Fruit fly (Drosophila melanogaster) whole organism, adult: ENCODE measurements around the gene CG11842.
A peak's percentile ranks its signal among the peaks of the same experiment; 100 is the strongest.

ENCODE experiments used
- CG11617 ChIP-seq: fragments of 200-800 bp; sonication (Bioruptor generic); optimal IDR thresholded peaks from 2 replicates; lab custom pipeline; 2017; ENCODE audit warnings: mild to moderate bottlenecking, missing biosample characterization, missing genetic modification reagents, missing genetic modification characterization
- CG12768 ChIP-seq: fragments of 200-800 bp; sonication (Bioruptor generic); optimal IDR thresholded peaks from 2 replicates; lab custom pipeline; 2017; ENCODE audit warnings: missing biosample characterization, missing genetic modification characterization, mild to moderate bottlenecking, moderate library complexity, missing genetic modification reagents
- CG14711 ChIP-seq: fragments of 200-800 bp; sonication (Bioruptor generic); optimal IDR thresholded peaks from 2 replicates; lab custom pipeline; 2018; ENCODE audit warnings: missing biosample characterization, mild to moderate bottlenecking, missing genetic modification characterization, moderate library complexity
- CG1620 ChIP-seq: fragments of 200-800 bp; sonication (Bioruptor generic); optimal IDR thresholded peaks from 2 replicates; lab custom pipeline; 2016; ENCODE audit warnings: missing biosample characterization, missing genetic modification characterization
- CG33017 ChIP-seq: fragments of 200-800 bp; sonication (Bioruptor generic); optimal IDR thresholded peaks from 2 replicates; lab custom pipeline; 2018; ENCODE audit warnings: missing biosample characterization, mild to moderate bottlenecking, missing genetic modification characterization, moderate library complexity
- CG5204 ChIP-seq: fragments of 200-800 bp; sonication (Bioruptor generic); optimal IDR thresholded peaks from 2 replicates; lab custom pipeline; 2016; ENCODE audit warnings: missing biosample characterization, missing genetic modification characterization
- CG7045 ChIP-seq: fragments of 200-800 bp; sonication (Bioruptor generic); optimal IDR thresholded peaks from 2 replicates; lab custom pipeline; 2017; ENCODE audit warnings: missing biosample characterization, mild to moderate bottlenecking, missing genetic modification characterization
- CG7101 ChIP-seq: fragments of 200-800 bp; sonication (Bioruptor generic); optimal IDR thresholded peaks from 2 replicates; lab custom pipeline; 2018; ENCODE audit warnings: missing biosample characterization, mild to moderate bottlenecking, missing genetic modification characterization, moderate library complexity
- Clk ChIP-seq: fragments of 200-800 bp; sonication (Bioruptor generic); optimal IDR thresholded peaks from 2 replicates; lab custom pipeline; 2017; ENCODE audit warnings: missing biosample characterization, missing genetic modification characterization
- Crg-1 ChIP-seq: fragments of 200-800 bp; sonication (Bioruptor generic); optimal IDR thresholded peaks from 2 replicates; lab custom pipeline; 2016; ENCODE audit warnings: missing biosample characterization, missing genetic modification characterization
- Hr96 ChIP-seq: fragments of 200-800 bp; sonication (Bioruptor generic); optimal IDR thresholded peaks from 2 replicates; lab custom pipeline; 2016; ENCODE audit warnings: missing biosample characterization, missing genetic modification characterization
- Mnt ChIP-seq: fragments of 200-800 bp; sonication (Bioruptor generic); optimal IDR thresholded peaks from 2 replicates; lab custom pipeline; 2016; ENCODE audit warnings: missing biosample characterization, mild to moderate bottlenecking, missing genetic modification characterization
- bab1 ChIP-seq: fragments of 200-800 bp; sonication (Bioruptor generic); optimal IDR thresholded peaks from 3 replicates; lab custom pipeline; 2019; ENCODE audit warnings: missing biosample characterization, mild to moderate bottlenecking, missing genetic modification characterization, moderate library complexity
- cic ChIP-seq: fragments of 200-800 bp; sonication (Bioruptor generic); optimal IDR thresholded peaks from 2 replicates; lab custom pipeline; 2017; ENCODE audit warnings: missing biosample characterization, mild to moderate bottlenecking, missing genetic modification characterization, moderate library complexity
- cnc ChIP-seq, 2 experiments: fragments of >200 bp; optimal IDR thresholded peaks; 2 replicates each; lab custom pipeline; 2017
- kay ChIP-seq: fragments of 200-800 bp; sonication (Bioruptor generic); peaks from one replicate; lab custom pipeline; 2016; ENCODE audit warnings: missing biosample characterization, missing genetic modification characterization, borderline replicate concordance
- ovo ChIP-seq: fragments of 200-800 bp; sonication (Bioruptor generic); optimal IDR thresholded peaks from 2 replicates; lab custom pipeline; 2016; ENCODE audit warnings: missing biosample characterization, missing genetic modification characterization
- pad ChIP-seq: fragments of 200-800 bp; sonication (Bioruptor generic); optimal IDR thresholded peaks from 3 replicates; lab custom pipeline; 2017; ENCODE audit warnings: missing biosample characterization, missing genetic modification characterization, mild to moderate bottlenecking, moderate library complexity, missing genetic modification reagents
- tj ChIP-seq: fragments of 200-800 bp; sonication (Bioruptor generic); optimal IDR thresholded peaks from 3 replicates; lab custom pipeline; 2017; ENCODE audit warnings: missing biosample characterization, mild to moderate bottlenecking, missing genetic modification characterization, moderate library complexity
- toe ChIP-seq: fragments of 200-800 bp; sonication (Bioruptor generic); optimal IDR thresholded peaks from 2 replicates; lab custom pipeline; 2016; ENCODE audit warnings: missing biosample characterization, missing genetic modification characterization

CG11842 gene

DNA sequence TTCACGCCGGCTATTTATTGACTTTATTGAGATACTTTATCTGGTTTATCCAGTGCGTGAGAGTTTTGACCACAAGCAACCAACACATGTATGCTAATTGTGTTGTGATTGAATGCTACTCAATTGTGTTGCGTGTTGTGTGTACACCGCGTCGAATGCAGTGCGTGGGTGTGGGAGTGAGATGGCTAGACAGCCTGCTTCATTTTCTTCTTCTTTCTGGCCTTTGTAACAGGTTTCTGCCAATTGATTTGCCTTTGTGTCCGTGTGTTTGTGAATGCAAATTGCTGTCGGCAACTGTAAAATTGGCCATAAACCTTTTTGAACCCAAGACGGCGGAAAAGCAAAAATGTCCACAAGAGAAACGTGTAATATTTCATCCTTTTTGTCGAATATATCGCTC lies 34.4 kb downstream of the CG11842 start:
- TF ChIP-seq toe (no peak), CG14711 (tag; lab: Kevin White, UChicago) (no peak), bab1 (no peak), CG1620 (GFP tag; lab: Kevin White, UChicago) (no peak), cnc (optimal IDR thresholded peaks at IDR 0.05; lab: Kevin White, UChicago) (no peak), pad (no peak), Hr96 (no peak), kay (no peak), CG12768 (GFP tag; lab: Kevin White, UChicago) (no peak), Crg-1 (GFP tag; lab: Kevin White, UChicago) (no peak), CG7101 (tag; lab: Kevin White, UChicago) (no peak), Clk (GFP tag; lab: Kevin White, UChicago) (no peak), CG5204 (no peak)

DNA sequence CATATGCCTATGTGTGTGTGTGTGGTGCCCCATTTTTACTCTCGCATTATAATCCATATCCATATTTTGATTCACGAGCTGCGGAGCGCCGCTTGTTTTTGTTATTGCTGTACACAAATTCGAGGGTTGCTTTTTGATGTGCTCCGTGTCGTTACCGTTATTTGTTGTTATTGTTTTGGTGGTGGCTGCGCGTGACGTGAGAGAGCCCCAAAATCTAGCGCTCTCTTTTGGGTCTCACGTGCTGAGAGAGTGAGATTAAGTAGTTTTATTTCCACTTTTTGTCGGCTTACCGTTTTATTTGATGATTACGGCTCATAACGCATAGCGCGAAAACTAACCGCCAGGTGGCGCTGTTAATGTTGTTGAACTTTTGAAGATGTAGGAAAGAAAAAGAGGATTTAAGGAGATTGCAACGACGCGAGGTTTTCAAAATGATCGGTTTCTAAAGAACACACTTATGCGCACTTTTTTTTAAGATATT lies 34.9 kb downstream of the CG11842 start:
- no peak for TF ChIP-seq CG1620 (GFP tag; lab: Kevin White, UChicago)
- no peak for TF ChIP-seq bab1
- TF ChIP-seq ovo (GFP tag; lab: Kevin White, UChicago): peak; percentile 6
- TF ChIP-seq CG12768 (GFP tag; lab: Kevin White, UChicago): no peak
- no peak for TF ChIP-seq toe
- TF ChIP-seq CG11617 (GFP tag; lab: Kevin White, UChicago): no peak
- TF ChIP-seq cic (GFP tag; lab: Kevin White, UChicago): no peak
- TF ChIP-seq CG7045: no peak
- no peak for TF ChIP-seq CG14711 (tag; lab: Kevin White, UChicago)
- peak; percentile 70 for TF ChIP-seq kay
- peak; percentile 13 for TF ChIP-seq pad
- TF ChIP-seq CG7101 (tag; lab: Kevin White, UChicago): no peak
- no peak for TF ChIP-seq Crg-1 (GFP tag; lab: Kevin White, UChicago)
- TF ChIP-seq tj (GFP tag; lab: Kevin White, UChicago): no peak

DNA sequence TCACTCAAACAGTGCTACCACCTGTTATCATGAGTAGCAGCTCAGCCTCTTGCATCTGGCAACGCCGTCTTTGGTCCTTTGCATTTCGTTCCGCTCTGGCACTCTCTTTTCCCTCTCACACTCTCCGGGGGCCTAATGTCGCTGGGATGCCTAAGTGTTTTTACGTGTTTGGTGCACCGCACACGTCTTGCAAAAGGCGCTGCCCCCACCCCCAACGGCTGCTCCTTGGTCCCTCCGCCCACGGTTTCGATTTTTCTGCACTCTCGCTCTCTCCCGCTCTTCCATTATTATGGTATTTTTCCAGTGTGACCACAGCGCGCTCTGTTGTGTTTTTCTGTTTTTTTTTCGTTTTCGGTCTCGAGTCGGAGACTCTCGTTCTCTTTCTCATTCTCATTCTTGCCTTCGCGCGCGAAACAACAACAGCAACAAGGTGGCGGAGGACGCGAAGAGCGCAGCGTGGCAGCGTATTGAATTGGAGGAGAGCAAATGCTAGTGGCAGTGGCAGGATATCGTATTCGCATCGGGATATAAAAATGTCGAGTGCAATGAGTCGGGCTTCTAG lies 35.5 kb downstream of the CG11842 start:
- TF ChIP-seq CG5204: no peak
- TF ChIP-seq CG7045: no peak
- TF ChIP-seq Crg-1 (GFP tag; lab: Kevin White, UChicago): no peak
- no peak for TF ChIP-seq CG12768 (GFP tag; lab: Kevin White, UChicago)
- TF ChIP-seq cic (GFP tag; lab: Kevin White, UChicago): no peak
- no peak for TF ChIP-seq Hr96
- no peak for TF ChIP-seq cnc (optimal IDR thresholded peaks at IDR 0.05; lab: Kevin White, UChicago)
- no peak for TF ChIP-seq CG1620 (GFP tag; lab: Kevin White, UChicago)
- no peak for TF ChIP-seq tj (GFP tag; lab: Kevin White, UChicago)
- TF ChIP-seq CG14711 (tag; lab: Kevin White, UChicago): no peak

DNA sequence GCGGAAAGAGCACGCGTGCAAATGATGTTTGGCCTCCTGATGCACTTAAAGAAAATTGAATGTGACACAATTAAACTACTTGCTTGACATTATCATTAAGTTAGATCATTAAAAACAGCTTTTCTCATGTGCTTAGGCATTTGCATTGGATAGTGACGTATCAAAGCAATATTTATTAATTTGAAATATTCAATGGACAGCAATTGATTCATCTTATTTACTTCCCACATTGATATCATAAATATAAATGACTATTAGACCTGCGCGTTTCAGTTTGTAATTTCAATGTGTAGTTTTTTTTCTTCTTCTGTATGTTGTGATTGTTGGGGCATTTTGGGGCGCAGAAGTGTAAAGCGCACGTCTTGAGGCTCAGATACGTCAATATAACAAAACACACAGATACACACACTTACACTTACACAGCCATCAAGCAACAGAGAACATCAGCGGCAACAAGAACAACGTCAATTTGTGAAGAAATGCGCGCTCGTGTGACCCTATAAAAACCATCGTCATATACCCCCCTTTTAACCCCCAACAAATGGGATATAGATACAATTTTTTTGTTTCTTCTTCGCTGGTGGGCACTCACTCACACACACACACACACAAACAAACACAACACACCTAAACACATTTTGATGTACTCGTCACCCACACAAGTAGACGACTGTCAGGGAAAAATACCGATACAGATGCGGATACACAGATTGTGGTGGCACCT lies 36.6 kb downstream of the CG11842 start:
- no peak for TF ChIP-seq CG7045
- no peak for TF ChIP-seq tj (GFP tag; lab: Kevin White, UChicago)
- no peak for TF ChIP-seq CG1620 (GFP tag; lab: Kevin White, UChicago)
- peak; percentile 47 for TF ChIP-seq kay
- peak; percentile 7 for TF ChIP-seq CG5204
- TF ChIP-seq CG14711 (tag; lab: Kevin White, UChicago): peak; percentile 21
- TF ChIP-seq pad: no peak
- TF ChIP-seq Mnt: no peak

DNA sequence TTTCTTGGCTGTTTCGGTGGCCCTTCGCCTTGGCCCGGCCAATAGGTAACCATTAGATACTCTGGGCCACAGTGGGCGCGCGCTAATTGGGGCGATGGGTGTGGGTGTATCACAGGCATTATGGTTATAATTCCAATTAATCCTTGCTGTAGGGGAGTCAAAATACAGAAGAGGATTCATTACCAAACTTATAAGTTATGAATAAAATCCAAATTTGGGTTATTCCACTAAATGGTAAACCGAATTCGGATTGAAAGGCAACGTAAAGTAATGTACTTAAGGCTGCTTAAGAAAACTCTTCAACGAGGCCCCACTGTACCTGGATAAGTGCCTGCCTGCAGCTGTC lies 37.2 kb downstream of the CG11842 start:
- TF ChIP-seq Hr96 (no peak), cic (GFP tag; lab: Kevin White, UChicago) (no peak), CG7045 (no peak), Mnt (no peak), CG7101 (tag; lab: Kevin White, UChicago) (no peak), tj (GFP tag; lab: Kevin White, UChicago) (no peak), CG33017 (tag; lab: Kevin White, UChicago) (no peak), CG12768 (GFP tag; lab: Kevin White, UChicago) (no peak), cnc (optimal IDR thresholded peaks at IDR 0.05; lab: Kevin White, UChicago) (no peak)

DNA sequence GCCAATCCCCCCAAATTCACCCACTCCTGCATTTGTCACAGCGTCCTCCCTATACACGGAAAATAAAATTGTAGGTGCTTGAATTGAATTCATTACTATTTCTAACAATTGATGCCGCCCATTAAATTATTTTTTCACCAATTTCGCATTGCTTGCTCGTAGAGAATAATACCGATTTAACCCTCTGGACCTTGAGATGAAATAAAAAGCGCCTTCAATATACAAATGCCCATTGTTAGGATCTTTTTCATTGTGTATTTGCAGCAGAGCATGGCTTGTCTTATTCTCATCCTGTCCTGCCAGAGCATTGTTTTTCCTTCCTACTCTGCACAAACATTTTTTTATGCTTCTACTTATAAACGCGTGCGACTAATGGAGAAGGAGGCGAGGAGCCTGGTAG lies 39.1 kb downstream of the CG11842 start:
- TF ChIP-seq toe: no peak
- TF ChIP-seq Hr96: no peak

DNA sequence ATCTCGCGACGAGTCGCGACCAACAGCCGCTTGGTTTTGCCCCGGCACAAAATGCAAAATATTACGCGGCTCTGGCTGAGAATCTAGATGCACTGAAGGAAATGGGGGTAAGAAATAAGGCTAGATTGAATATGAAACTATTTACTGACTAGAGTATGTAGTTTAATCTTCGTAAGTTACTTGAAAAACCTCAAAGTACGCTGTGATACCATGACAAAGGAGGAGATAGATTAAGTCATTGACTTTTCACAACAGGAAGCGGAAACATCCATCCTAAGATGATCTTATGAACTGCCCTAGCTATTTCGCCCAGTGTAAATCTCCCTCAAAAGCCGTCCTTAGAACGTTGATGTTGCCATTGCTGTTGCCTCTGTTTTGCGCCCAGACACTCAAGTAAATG lies 41.7 kb downstream of the CG11842 start:
- peak; percentile 21 for TF ChIP-seq CG7045
- TF ChIP-seq Crg-1 (GFP tag; lab: Kevin White, UChicago): no peak
- peak; percentile 25 for TF ChIP-seq Clk (GFP tag; lab: Kevin White, UChicago)

DNA sequence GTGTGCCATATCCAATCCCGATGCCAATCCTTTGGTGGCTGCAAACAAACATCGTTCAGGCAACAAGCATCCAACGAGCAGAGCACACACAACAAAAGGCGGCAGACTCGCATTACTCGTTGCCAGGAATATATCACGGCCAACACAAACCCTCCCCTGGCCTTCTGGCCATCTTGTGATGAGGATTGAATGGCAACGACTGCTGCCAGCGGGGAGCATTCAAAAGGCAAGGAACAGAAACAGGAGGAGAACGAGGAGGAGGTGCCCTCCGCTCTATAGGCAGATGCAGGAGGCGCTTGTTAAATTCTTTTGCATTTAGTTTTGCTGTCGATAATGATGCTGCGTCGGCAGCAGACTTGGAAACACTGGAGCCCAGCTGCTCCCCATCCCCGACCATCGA lies 43.0 kb downstream of the CG11842 start:
- TF ChIP-seq ovo (GFP tag; lab: Kevin White, UChicago): no peak
- TF ChIP-seq CG11617 (GFP tag; lab: Kevin White, UChicago): no peak
- no peak for TF ChIP-seq CG33017 (tag; lab: Kevin White, UChicago)
- TF ChIP-seq CG7045: no peak
- TF ChIP-seq Mnt: no peak
- no peak for TF ChIP-seq CG14711 (tag; lab: Kevin White, UChicago)
- no peak for TF ChIP-seq cic (GFP tag; lab: Kevin White, UChicago)
- TF ChIP-seq CG12768 (GFP tag; lab: Kevin White, UChicago): no peak
- no peak for TF ChIP-seq tj (GFP tag; lab: Kevin White, UChicago)
- no peak for TF ChIP-seq Clk (GFP tag; lab: Kevin White, UChicago)
- TF ChIP-seq Crg-1 (GFP tag; lab: Kevin White, UChicago): no peak
- no peak for TF ChIP-seq toe
- no peak for TF ChIP-seq kay
- TF ChIP-seq bab1: no peak
- no peak for TF ChIP-seq cnc (optimal IDR thresholded peaks at IDR 0.05; lab: Kevin White, UChicago)
- TF ChIP-seq pad: no peak
- no peak for TF ChIP-seq CG5204
- TF ChIP-seq CG1620 (GFP tag; lab: Kevin White, UChicago): no peak
- TF ChIP-seq CG7101 (tag; lab: Kevin White, UChicago): no peak
